Worm (Caenorhabditis elegans) whole organism, L3 larva: ENCODE measurements around the gene lst-5.

Experiments used
- ceh-9 ChIP-seq: sonication (generic microtip); optimal IDR thresholded peaks from 2 replicates; lab custom pipeline; 2018; ENCODE audit warnings: missing biosample characterization, missing genetic modification characterization
- elt-3 ChIP-seq, 3 experiments: fragments of 150-350 bp in 1 of 3; sonication (generic microtip) in 2 of 3; optimal IDR thresholded peaks; 2 replicates in 2 of 3; 4 replicates in 1 of 3; lab custom pipeline; 2014 to 2017; ENCODE audit warnings: missing biosample characterization in 3 of 3, missing genetic modification characterization in 3 of 3
- nhr-11 ChIP-seq: fragments of 150-350 bp; optimal IDR thresholded peaks from 2 replicates; lab custom pipeline; 2014; ENCODE audit warnings: missing biosample characterization, missing genetic modification characterization
- nhr-237 ChIP-seq: fragments of 150-350 bp; optimal IDR thresholded peaks from 2 replicates; lab custom pipeline; 2014; ENCODE audit warnings: missing biosample characterization, missing genetic modification characterization
- nhr-28 ChIP-seq: fragments of 150-350 bp; optimal IDR thresholded peaks from 2 replicates; lab custom pipeline; 2014; ENCODE audit warnings: missing biosample characterization, missing genetic modification characterization
- pqm-1 ChIP-seq: fragments of 150-350 bp; optimal IDR thresholded peaks from 2 replicates; lab custom pipeline; 2017; ENCODE audit warnings: missing biosample characterization, missing genetic modification characterization, inconsistent platforms
- unc-62 ChIP-seq: fragments of 150-350 bp; sonication (generic microtip); optimal IDR thresholded peaks from 4 replicates; lab custom pipeline; 2014; ENCODE audit warnings: missing biosample characterization, missing genetic modification reagents, missing genetic modification characterization

DNA sequence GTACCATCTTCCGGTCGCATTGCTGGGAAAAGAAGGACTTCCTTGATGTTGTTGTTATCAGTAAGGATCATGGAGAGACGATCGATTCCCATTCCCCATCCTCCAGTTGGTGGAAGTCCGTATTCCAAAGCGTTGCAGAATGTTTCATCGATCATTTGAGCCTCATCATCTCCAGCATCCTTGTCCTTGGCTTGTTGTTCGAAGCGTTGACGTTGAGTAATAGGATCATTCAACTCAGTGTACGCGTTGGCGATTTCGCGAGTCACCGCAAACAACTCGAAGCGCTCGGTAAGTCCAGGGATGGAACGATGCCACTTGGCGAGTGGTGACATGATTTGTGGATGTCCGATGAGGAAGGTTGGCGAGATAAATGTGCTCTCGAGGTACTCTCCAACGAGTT lies 47.7 kb downstream of the lst-5 start:
- TF ChIP-seq nhr-237 (tag; lab: Kevin White, UChicago) (no peak), pqm-1 (tag; lab: Kevin White, UChicago) (no peak), elt-3 (tag; optimal IDR thresholded peaks at IDR 0.05; lab: Kevin White, UChicago) (no peak), ceh-9 (tag; lab: Kevin White, UChicago) (no peak), unc-62 (GFP tag; lab: Kevin White, UChicago) (no peak), nhr-28 (no peak), nhr-11 (tag; lab: Kevin White, UChicago) (no peak)
